Fruit fly (Drosophila melanogaster): ENCODE results near the gene C1GalTA.

DNA sequence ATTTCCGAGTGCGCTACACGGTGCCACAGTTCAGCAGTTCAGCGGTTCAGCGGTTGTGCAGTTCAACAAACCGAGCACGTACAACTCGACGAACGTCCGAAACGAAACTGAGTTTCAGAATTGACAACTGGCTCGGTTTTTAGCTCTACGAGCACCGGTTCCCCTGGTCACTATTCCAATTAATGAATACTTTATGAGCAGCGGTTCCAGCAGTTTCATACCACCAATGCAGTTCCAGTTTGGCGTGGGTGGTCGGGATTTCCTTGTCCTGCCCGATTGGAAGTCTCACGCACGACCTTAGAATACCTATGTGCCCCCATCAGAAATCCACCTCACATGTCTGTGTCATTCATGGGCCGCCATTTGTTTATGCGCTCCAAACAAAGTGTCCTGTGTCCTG is 24.3 kb upstream of the C1GalTA start, which contains the start of gene CG9541:
- TF ChIP-seq ttk (optimal IDR thresholded peaks at IDR 0.05) = no peak
- TF ChIP-seq insv (optimal IDR thresholded peaks at IDR 0.05) = no peak
- no peak for TF ChIP-seq psq (optimal IDR thresholded peaks at IDR 0.05)
- no peak for TF ChIP-seq Sin3A (optimal IDR thresholded peaks at IDR 0.05)
- TF ChIP-seq h (optimal IDR thresholded peaks at IDR 0.05) = no peak
- TF ChIP-seq Myc (optimal IDR thresholded peaks at IDR 0.05) = no peak
